Fruit fly (Drosophila melanogaster) whole organism, embryonic: ENCODE data around the gene nAChRalpha7.

Source experiments
- Ada2b ChIP-seq: fragments of 200-800 bp; sonication (Bioruptor generic); IDR thresholded peaks from 2 replicates; pipeline ENCODE4 v1.3.6; 2022; ENCODE audit warnings: missing biosample characterization, missing genetic modification characterization
- CG10959 ChIP-seq: fragments of 200-800 bp; sonication (Bioruptor generic); IDR thresholded peaks from 2 replicates; pipeline ENCODE4 v1.3.6; 2022; ENCODE audit warnings: missing biosample characterization, missing genetic modification characterization
- CG10979 ChIP-seq: fragments of 200-800 bp; sonication (Bioruptor generic); optimal IDR thresholded peaks from 2 replicates; lab custom pipeline; 2018; ENCODE audit warnings: missing biosample characterization, mild to moderate bottlenecking, missing genetic modification characterization, moderate library complexity
- CG11456 ChIP-seq: fragments of 200-800 bp; sonication (Bioruptor generic); IDR thresholded peaks from 3 replicates; pipeline ENCODE4 v1.3.6; 2022; ENCODE audit warnings: missing biosample characterization, missing genetic modification characterization
- CG12155 ChIP-seq: fragments of 200-800 bp; sonication (Bioruptor generic); optimal IDR thresholded peaks from 3 replicates; lab custom pipeline; 2016; ENCODE audit warnings: missing biosample characterization, missing genetic modification characterization
- CG12236 ChIP-seq: fragments of 200-800 bp; sonication (Bioruptor generic); optimal IDR thresholded peaks from 2 replicates; lab custom pipeline; 2016; ENCODE audit warnings: missing biosample characterization, missing genetic modification characterization
- CG12391 ChIP-seq: fragments of 200-800 bp; sonication (Bioruptor generic); optimal IDR thresholded peaks from 3 replicates; lab custom pipeline; 2018; ENCODE audit warnings: missing biosample characterization, mild to moderate bottlenecking, missing genetic modification characterization, moderate library complexity
- CG14441 ChIP-seq: fragments of 200-800 bp; sonication (Bioruptor generic); IDR thresholded peaks from 2 replicates; pipeline ENCODE4 v1.3.6; 2022; ENCODE audit warnings: missing biosample characterization, missing genetic modification characterization
- CG15696 ChIP-seq: fragments of 200-800 bp; sonication (Bioruptor generic); optimal IDR thresholded peaks from 2 replicates; lab custom pipeline; 2019; ENCODE audit warnings: missing biosample characterization, mild to moderate bottlenecking, missing genetic modification characterization, moderate library complexity
- CG16813 ChIP-seq: fragments of 200-800 bp; sonication (Bioruptor generic); IDR thresholded peaks from 3 replicates; pipeline ENCODE4 v1.3.6; 2022; ENCODE audit warnings: missing biosample characterization, missing genetic modification characterization; ENCODE audit not compliant: partially characterized antibody
- CG18011 ChIP-seq: fragments of 200-800 bp; sonication (Bioruptor generic); optimal IDR thresholded peaks from 2 replicates; lab custom pipeline; 2017; ENCODE audit warnings: missing biosample characterization, missing genetic modification characterization, mild to moderate bottlenecking, moderate library complexity, missing genotype
- CG2712 ChIP-seq: fragments of 200-800 bp; optimal IDR thresholded peaks from 3 replicates; lab custom pipeline; 2019; ENCODE audit warnings: missing biosample characterization, mild to moderate bottlenecking, missing genetic modification characterization, moderate library complexity
- CG30020 ChIP-seq: fragments of 200-800 bp; optimal IDR thresholded peaks from 2 replicates; lab custom pipeline; 2019; ENCODE audit warnings: missing biosample characterization, mild to moderate bottlenecking, missing genetic modification characterization, moderate library complexity
- CG32772 ChIP-seq: fragments of 200-800 bp; sonication (Bioruptor generic); IDR thresholded peaks from 2 replicates; pipeline ENCODE4 v1.3.6; 2022; ENCODE audit warnings: missing biosample characterization, missing genetic modification characterization
- CG3838 ChIP-seq: fragments of 200-800 bp; sonication (Bioruptor generic); optimal IDR thresholded peaks from 3 replicates; lab custom pipeline; 2016; ENCODE audit warnings: missing biosample characterization, missing genetic modification characterization
- CG4282 ChIP-seq: fragments of 200-800 bp; sonication (Bioruptor generic); optimal IDR thresholded peaks from 2 replicates; lab custom pipeline; 2016; ENCODE audit warnings: missing biosample characterization, missing genetic modification characterization
- CG6654 ChIP-seq: fragments of 200-800 bp; sonication (Bioruptor generic); optimal IDR thresholded peaks from 2 replicates; lab custom pipeline; 2017; ENCODE audit warnings: missing biosample characterization, mild to moderate bottlenecking, missing genetic modification characterization
- CG7556 ChIP-seq: fragments of 200-800 bp; sonication (Bioruptor generic); optimal IDR thresholded peaks from 2 replicates; lab custom pipeline; 2017; ENCODE audit warnings: missing biosample characterization, mild to moderate bottlenecking, missing genetic modification characterization
- CG8478 ChIP-seq: fragments of >200 bp; optimal IDR thresholded peaks from 2 replicates; lab custom pipeline; 2018
- CG9215 ChIP-seq: fragments of 200-800 bp; sonication (Bioruptor generic); IDR thresholded peaks from 2 replicates; pipeline ENCODE4 v1.3.6; 2022; ENCODE audit warnings: missing biosample characterization, missing genetic modification characterization
- CG9727 ChIP-seq: fragments of 200-800 bp; sonication (Bioruptor generic); optimal IDR thresholded peaks from 3 replicates; lab custom pipeline; 2017; ENCODE audit warnings: missing biosample characterization, mild to moderate bottlenecking, missing genetic modification characterization
- Camta ChIP-seq: fragments of 200-800 bp; sonication (Bioruptor generic); optimal IDR thresholded peaks from 2 replicates; lab custom pipeline; 2016; ENCODE audit warnings: missing biosample characterization, missing genetic modification characterization
- CkIIα-i1 ChIP-seq: fragments of 200-800 bp; sonication (Bioruptor generic); IDR thresholded peaks from 2 replicates; pipeline ENCODE4 v1.3.6; 2022; ENCODE audit warnings: missing biosample characterization, missing genetic modification characterization
- Dad ChIP-seq: fragments of 200-800 bp; sonication (Bioruptor generic); optimal IDR thresholded peaks from 3 replicates; lab custom pipeline; 2016; ENCODE audit warnings: missing biosample characterization, missing genetic modification characterization
- Deaf1 ChIP-seq: fragments of 200-800 bp; optimal IDR thresholded peaks from 3 replicates; lab custom pipeline; 2019; ENCODE audit warnings: missing biosample characterization, mild to moderate bottlenecking, missing genetic modification characterization, moderate library complexity
- Dek ChIP-seq: fragments of 200-800 bp; sonication (Bioruptor generic); optimal IDR thresholded peaks from 3 replicates; lab custom pipeline; 2019; ENCODE audit warnings: missing biosample characterization, mild to moderate bottlenecking, missing genetic modification characterization, moderate library complexity
- Dref ChIP-seq: fragments of 200-800 bp; sonication (Bioruptor generic); IDR thresholded peaks from 2 replicates; pipeline ENCODE4 v1.3.6; 2022; ENCODE audit warnings: missing biosample characterization, missing genetic modification characterization
- E2f1 ChIP-seq: fragments of 200-800 bp; sonication (Bioruptor generic); IDR thresholded peaks from 2 replicates; pipeline ENCODE4 v1.3.6; 2022; ENCODE audit warnings: missing biosample characterization, missing genetic modification characterization
- Fer1 ChIP-seq: fragments of 200-800 bp; sonication (Bioruptor generic); optimal IDR thresholded peaks from 2 replicates; lab custom pipeline; 2017; ENCODE audit warnings: missing biosample characterization, mild to moderate bottlenecking, missing genetic modification characterization
- GATAe ChIP-seq: fragments of 200-800 bp; sonication (Bioruptor generic); conservative IDR thresholded peaks from 2 replicates; pipeline ENCODE4 v1.3.6; 2022; ENCODE audit warnings: missing biosample characterization, missing genetic modification characterization
- Gsc ChIP-seq: fragments of 200-800 bp; sonication (Bioruptor generic); IDR thresholded peaks from 2 replicates; pipeline ENCODE4 v1.3.6; 2022; ENCODE audit warnings: missing biosample characterization, missing genetic modification characterization
- HmgZ ChIP-seq: fragments of 200-800 bp; sonication (Bioruptor generic); optimal IDR thresholded peaks from 2 replicates; lab custom pipeline; 2018; ENCODE audit warnings: missing biosample characterization, mild to moderate bottlenecking, missing genetic modification characterization
- MESR4 ChIP-seq: fragments of 200-800 bp; sonication (Bioruptor generic); optimal IDR thresholded peaks from 2 replicates; lab custom pipeline; 2018; ENCODE audit warnings: missing biosample characterization, mild to moderate bottlenecking, missing genetic modification characterization, moderate library complexity
- Mrtf ChIP-seq: fragments of 200-800 bp; sonication (Bioruptor generic); IDR thresholded peaks from 3 replicates; pipeline ENCODE4 v1.3.6; 2022; ENCODE audit warnings: missing biosample characterization, missing genetic modification characterization
- Neu2 ChIP-seq: fragments of 200-800 bp; sonication (Bioruptor generic); optimal IDR thresholded peaks from 3 replicates; lab custom pipeline; 2016; ENCODE audit warnings: missing biosample characterization, missing genetic modification characterization, borderline replicate concordance
- Oli ChIP-seq: fragments of 200-800 bp; sonication (Bioruptor generic); optimal IDR thresholded peaks from 2 replicates; lab custom pipeline; 2018; ENCODE audit warnings: missing biosample characterization, mild to moderate bottlenecking, missing genetic modification characterization, moderate library complexity
- Spps ChIP-seq: fragments of 200-800 bp; sonication (Bioruptor generic); optimal IDR thresholded peaks from 2 replicates; lab custom pipeline; 2018; ENCODE audit warnings: missing biosample characterization, mild to moderate bottlenecking, missing genetic modification characterization
- Stat92E ChIP-seq, 3 experiments: fragments of >200 bp in 2 of 3; fragments of 200-800 bp in 1 of 3; sonication (Bioruptor generic) in 1 of 3; optimal IDR thresholded peaks; 2 replicates each; lab custom pipeline; 2017 to 2019; ENCODE audit warnings: missing biosample characterization in 3 of 3, missing genetic modification characterization in 3 of 3, mild to moderate bottlenecking in 1 of 3, moderate library complexity in 1 of 3
- bab2 ChIP-seq: fragments of 200-800 bp; sonication (Bioruptor generic); optimal IDR thresholded peaks from 2 replicates; lab custom pipeline; 2016; ENCODE audit warnings: missing biosample characterization, missing genetic modification characterization
- chif ChIP-seq, 2 experiments: fragments of 200-800 bp; sonication (Bioruptor generic); optimal IDR thresholded peaks; 3 replicates each; lab custom pipeline; 2016; ENCODE audit warnings: missing biosample characterization in 2 of 2, missing genetic modification characterization in 2 of 2
- eyg ChIP-seq: fragments of 200-800 bp; sonication (Bioruptor generic); optimal IDR thresholded peaks from 3 replicates; lab custom pipeline; 2016; ENCODE audit warnings: missing biosample characterization, missing genetic modification characterization
- ham ChIP-seq: fragments of 200-800 bp; sonication (Bioruptor generic); IDR thresholded peaks from 2 replicates; pipeline ENCODE4 v1.3.6; 2022; ENCODE audit warnings: missing biosample characterization, missing genetic modification characterization
- jumu ChIP-seq: fragments of 200-800 bp; sonication (Bioruptor generic); optimal IDR thresholded peaks from 3 replicates; lab custom pipeline; 2016; ENCODE audit warnings: missing biosample characterization, missing genetic modification characterization
- lab ChIP-seq: fragments of 200-800 bp; sonication (Bioruptor generic); optimal IDR thresholded peaks from 3 replicates; lab custom pipeline; 2017; ENCODE audit warnings: missing biosample characterization, missing genetic modification characterization, mild to moderate bottlenecking, moderate library complexity, missing genetic modification reagents
- pnt ChIP-seq: fragments of 200-800 bp; sonication (Bioruptor generic); optimal IDR thresholded peaks from 3 replicates; lab custom pipeline; 2016; ENCODE audit warnings: missing biosample characterization, missing genetic modification characterization
- sim ChIP-seq: fragments of 200-800 bp; sonication (Bioruptor generic); IDR thresholded peaks from 2 replicates; pipeline ENCODE4 v1.3.6; 2022; ENCODE audit warnings: missing biosample characterization, missing genetic modification characterization
- sisA ChIP-seq: fragments of 200-800 bp; sonication (Bioruptor generic); IDR thresholded peaks from 2 replicates; pipeline ENCODE4 v1.3.6; 2022; ENCODE audit warnings: missing biosample characterization, missing genetic modification characterization
- unc-4 ChIP-seq: fragments of 200-800 bp; sonication (Bioruptor generic); IDR thresholded peaks from 2 replicates; pipeline ENCODE4 v1.3.6; 2022; ENCODE audit warnings: missing biosample characterization, missing genetic modification characterization; ENCODE audit not compliant: partially characterized antibody
- vvl ChIP-seq: fragments of 200-800 bp; sonication (Bioruptor generic); IDR thresholded peaks from 2 replicates; pipeline ENCODE4 v1.3.6; 2022; ENCODE audit warnings: missing biosample characterization, missing genetic modification characterization
- zen ChIP-seq: fragments of 200-800 bp; sonication (Bioruptor generic); optimal IDR thresholded peaks from 3 replicates; lab custom pipeline; 2018; ENCODE audit warnings: missing biosample characterization, mild to moderate bottlenecking, missing genetic modification characterization, moderate library complexity

Gene nAChRalpha7

dm6 chrX:19322945-19323834 lies 25.1 kb downstream of the nAChRalpha7 start (continued):
- TF ChIP-seq CG12155 (GFP tag; lab: Kevin White, UChicago) = no peak
- peak; percentile 73 for TF ChIP-seq zen (tag; lab: Kevin White, UChicago)
- TF ChIP-seq CG18011 (GFP tag; lab: Kevin White, UChicago) = no peak
- no peak for TF ChIP-seq HmgZ (tag; lab: Kevin White, UChicago)
- TF ChIP-seq CkIIα-i1 (GFP tag; lab: Robert Waterston, UW) = no peak
- TF ChIP-seq GATAe (GFP tag; lab: Robert Waterston, UW) = no peak
- TF ChIP-seq MESR4 (GFP tag; lab: Kevin White, UChicago) = no peak
- TF ChIP-seq Dek (tag; lab: Kevin White, UChicago) = no peak
- no peak for TF ChIP-seq CG10959 (GFP tag; lab: Robert Waterston, UW)
- no peak for TF ChIP-seq Dad (GFP tag; lab: Kevin White, UChicago)
- TF ChIP-seq CG15696 (tag; lab: Kevin White, UChicago) = peak; percentile 63
- TF ChIP-seq CG6654 (GFP tag; lab: Kevin White, UChicago) = no peak
- no peak for TF ChIP-seq Neu2 (GFP tag; lab: Kevin White, UChicago)
- no peak for TF ChIP-seq CG30020
- TF ChIP-seq E2f1 (GFP tag; lab: Robert Waterston, UW) = no peak
- no peak for TF ChIP-seq Stat92E (GFP tag; optimal IDR thresholded peaks at IDR 0.05; lab: Kevin White, UChicago)
- TF ChIP-seq ham (GFP tag; lab: Robert Waterston, UW) = no peak
- TF ChIP-seq CG16813 = no peak
- no peak for TF ChIP-seq unc-4 (GFP tag; lab: Robert Waterston, UW)
- peak; percentile 32; the same call in 1 of the 2 replicates for TF ChIP-seq CG14441
- no peak for TF ChIP-seq Oli (tag; lab: Kevin White, UChicago)
- no peak for TF ChIP-seq CG3838 (GFP tag; lab: Kevin White, UChicago)
- peak in 1 of 2 experiments; percentile 4 for TF ChIP-seq chif (GFP tag; optimal IDR thresholded peaks at IDR 0.05; lab: Kevin White, UChicago)
- no peak for TF ChIP-seq bab2 (GFP tag; lab: Kevin White, UChicago)
- TF ChIP-seq CG10979 (tag; lab: Kevin White, UChicago) = peak; percentile 39
- peak; percentile 12; the same call in 1 of the 2 replicates for TF ChIP-seq Gsc (GFP tag; lab: Robert Waterston, UW)
- TF ChIP-seq Dref = no peak
- TF ChIP-seq CG8478 = no peak
- TF ChIP-seq eyg (GFP tag; lab: Kevin White, UChicago) = no peak
- TF ChIP-seq CG2712 = no peak
- no peak for TF ChIP-seq CG7556
- TF ChIP-seq pnt (GFP tag; lab: Kevin White, UChicago) = no peak
- 0 out of 3 replicates have a peak, but pooled peaks have one; percentile 19 for TF ChIP-seq CG11456
- no peak for TF ChIP-seq Fer1 (GFP tag; lab: Kevin White, UChicago)
- no peak for TF ChIP-seq CG12391 (tag; lab: Kevin White, UChicago)
- no peak for TF ChIP-seq Deaf1 (tag; lab: Kevin White, UChicago)
- no peak for TF ChIP-seq CG12236 (GFP tag; lab: Kevin White, UChicago)
- TF ChIP-seq sim (GFP tag; lab: Robert Waterston, UW) = no peak
- no peak for TF ChIP-seq CG32772 (GFP tag; lab: Robert Waterston, UW)
- no peak for TF ChIP-seq sisA
- TF ChIP-seq Mrtf = no peak
- TF ChIP-seq jumu (GFP tag; lab: Kevin White, UChicago) = no peak
- no peak for TF ChIP-seq CG9215 (GFP tag; lab: Robert Waterston, UW)
- TF ChIP-seq CG4282 (GFP tag; lab: Kevin White, UChicago) = no peak
- TF ChIP-seq Ada2b = no peak
- TF ChIP-seq lab (GFP tag; lab: Kevin White, UChicago) = no peak
- no peak for TF ChIP-seq Spps
- no peak; the same call in 1 of the 2 replicates for TF ChIP-seq vvl
- TF ChIP-seq Camta (GFP tag; lab: Kevin White, UChicago) = no peak
- TF ChIP-seq CG9727 = peak; percentile 45
